Fruit fly (Drosophila melanogaster) whole organism, prepupa: ENCODE results near the gene CG6034.

Experiments
- Blimp-1 ChIP-seq: fragments of 200-800 bp; sonication (Bioruptor generic); optimal IDR thresholded peaks from 3 replicates; lab custom pipeline; 2017; ENCODE audit warnings: missing biosample characterization, missing genetic modification characterization, mild to moderate bottlenecking, moderate library complexity, missing genetic modification reagents
- CG10669 ChIP-seq: fragments of 200-800 bp; sonication (Bioruptor generic); optimal IDR thresholded peaks from 3 replicates; lab custom pipeline; 2018; ENCODE audit warnings: missing biosample characterization, mild to moderate bottlenecking, missing genetic modification characterization, moderate library complexity
- CG11294 ChIP-seq: fragments of 200-800 bp; sonication (Bioruptor generic); IDR thresholded peaks from 2 replicates; pipeline ENCODE4 v1.3.6; 2022; ENCODE audit warnings: missing biosample characterization, missing genetic modification characterization
- CG15336 ChIP-seq: fragments of 200-800 bp; sonication (Bioruptor generic); IDR thresholded peaks from 2 replicates; pipeline ENCODE4 v1.3.6; 2022; ENCODE audit warnings: missing biosample characterization, missing genetic modification characterization
- CG3032 ChIP-seq: fragments of 200-800 bp; optimal IDR thresholded peaks from 2 replicates; lab custom pipeline; 2019; ENCODE audit warnings: missing biosample characterization, mild to moderate bottlenecking, missing genetic modification characterization, moderate library complexity
- CG32006 ChIP-seq: fragments of 200-800 bp; sonication (Bioruptor generic); optimal IDR thresholded peaks from 3 replicates; lab custom pipeline; 2017; ENCODE audit warnings: missing biosample characterization, mild to moderate bottlenecking, missing genetic modification characterization
- CG6808 ChIP-seq: fragments of 200-800 bp; sonication (Bioruptor generic); optimal IDR thresholded peaks from 3 replicates; lab custom pipeline; 2017; ENCODE audit warnings: missing biosample characterization, missing genetic modification characterization, mild to moderate bottlenecking, moderate library complexity, missing genetic modification reagents
- CG8119 ChIP-seq: fragments of 200-800 bp; sonication (Bioruptor generic); IDR thresholded peaks from 3 replicates; pipeline ENCODE4 v1.3.6; 2022; ENCODE audit warnings: missing biosample characterization, missing genetic modification characterization
- CG9139 ChIP-seq: fragments of 200-800 bp; sonication (Bioruptor generic); optimal IDR thresholded peaks from 3 replicates; lab custom pipeline; 2017; ENCODE audit warnings: missing biosample characterization, mild to moderate bottlenecking, missing genetic modification characterization
- Eip75B ChIP-seq: fragments of 200-800 bp; sonication (Bioruptor generic); optimal IDR thresholded peaks from 3 replicates; lab custom pipeline; 2016; ENCODE audit warnings: missing biosample characterization, missing genetic modification characterization
- Eip78C ChIP-seq: fragments of 200-800 bp; sonication (Bioruptor generic); peaks from one replicate; lab custom pipeline; 2016; ENCODE audit warnings: missing biosample characterization, missing genetic modification characterization
- Ets21C ChIP-seq: fragments of 200-800 bp; sonication (Bioruptor generic); optimal IDR thresholded peaks from 3 replicates; lab custom pipeline; 2016; ENCODE audit warnings: missing biosample characterization, missing genetic modification characterization
- Ets96B ChIP-seq: fragments of 200-800 bp; optimal IDR thresholded peaks from 2 replicates; lab custom pipeline; 2019; ENCODE audit warnings: missing biosample characterization, mild to moderate bottlenecking, missing genetic modification characterization, moderate library complexity
- Gug ChIP-seq: fragments of 200-800 bp; sonication (Bioruptor generic); IDR thresholded peaks from 2 replicates; pipeline ENCODE4 v1.3.6; 2022; ENCODE audit warnings: missing biosample characterization, missing genetic modification characterization
- Hr38 ChIP-seq: sonication (Bioruptor generic); optimal IDR thresholded peaks from 2 replicates; lab custom pipeline; 2016; ENCODE audit warnings: missing biosample characterization, missing genetic modification characterization
- Hr39 ChIP-seq: fragments of 200-800 bp; sonication (Bioruptor generic); optimal IDR thresholded peaks from 2 replicates; lab custom pipeline; 2016; ENCODE audit warnings: missing biosample characterization, missing genetic modification characterization
- Met ChIP-seq: fragments of 200-800 bp; sonication (Bioruptor generic); optimal IDR thresholded peaks from 3 replicates; lab custom pipeline; 2016; ENCODE audit warnings: missing biosample characterization, missing genetic modification characterization
- Smox ChIP-seq: fragments of 200-800 bp; sonication (Bioruptor generic); optimal IDR thresholded peaks from 3 replicates; lab custom pipeline; 2016; ENCODE audit warnings: missing biosample characterization, missing genetic modification characterization
- Sox102F ChIP-seq: fragments of 200-800 bp; sonication (Bioruptor generic); optimal IDR thresholded peaks from 2 replicates; lab custom pipeline; 2016; ENCODE audit warnings: missing biosample characterization, mild to moderate bottlenecking, missing genetic modification characterization
- Sox15 ChIP-seq: fragments of 200-800 bp; sonication (Bioruptor generic); optimal IDR thresholded peaks from 3 replicates; lab custom pipeline; 2016; ENCODE audit warnings: missing biosample characterization, missing genetic modification characterization
- acj6 ChIP-seq: fragments of 200-800 bp; sonication (Bioruptor generic); optimal IDR thresholded peaks from 3 replicates; lab custom pipeline; 2016; ENCODE audit warnings: missing biosample characterization, missing genetic modification characterization
- cyc ChIP-seq: fragments of 200-800 bp; sonication (Bioruptor generic); optimal IDR thresholded peaks from 3 replicates; lab custom pipeline; 2016; ENCODE audit warnings: missing biosample characterization, missing genetic modification characterization
- dsx ChIP-seq: fragments of 200-800 bp; optimal IDR thresholded peaks from 3 replicates; lab custom pipeline; 2019; ENCODE audit warnings: missing biosample characterization, mild to moderate bottlenecking, missing genetic modification characterization, moderate library complexity; ENCODE audit not compliant: poor library complexity, severe bottlenecking
- eg ChIP-seq: fragments of 200-800 bp; sonication (Bioruptor generic); IDR thresholded peaks from 3 replicates; pipeline ENCODE4 v1.3.6; 2022; ENCODE audit warnings: missing biosample characterization, missing genetic modification characterization
- esn ChIP-seq: fragments of 200-800 bp; sonication (Bioruptor generic); optimal IDR thresholded peaks from 2 replicates; lab custom pipeline; 2016; ENCODE audit warnings: missing biosample characterization, mild to moderate bottlenecking, missing genetic modification characterization, moderate library complexity
- fd59A ChIP-seq: fragments of 200-800 bp; sonication (Bioruptor generic); optimal IDR thresholded peaks from 2 replicates; lab custom pipeline; 2017; ENCODE audit warnings: missing biosample characterization, mild to moderate bottlenecking, missing genetic modification characterization, missing genetic modification reagents
- fd85E ChIP-seq: fragments of 200-800 bp; sonication (Bioruptor generic); optimal IDR thresholded peaks from 3 replicates; lab custom pipeline; 2016; ENCODE audit warnings: missing biosample characterization, missing genetic modification characterization
- net ChIP-seq: fragments of 200-800 bp; sonication (Bioruptor generic); optimal IDR thresholded peaks from 3 replicates; lab custom pipeline; 2016; ENCODE audit warnings: missing biosample characterization, missing genetic modification characterization
- pdm3 ChIP-seq: fragments of 200-800 bp; sonication (Bioruptor generic); optimal IDR thresholded peaks from 3 replicates; lab custom pipeline; 2016; ENCODE audit warnings: missing biosample characterization, missing genetic modification characterization
- spab ChIP-seq: fragments of 200-800 bp; sonication (Bioruptor generic); optimal IDR thresholded peaks from 2 replicates; lab custom pipeline; 2017; ENCODE audit warnings: missing biosample characterization, mild to moderate bottlenecking, missing genetic modification characterization, missing genetic modification reagents
- ss ChIP-seq, 2 experiments: fragments of 200-800 bp; sonication (Bioruptor generic); optimal IDR thresholded peaks; 2 replicates in 1 of 2; 3 replicates in 1 of 2; lab custom pipeline; 2017 to 2018; ENCODE audit warnings: mild to moderate bottlenecking in 2 of 2, missing biosample characterization in 2 of 2, missing genetic modification characterization in 2 of 2, moderate library complexity in 1 of 2
- svp ChIP-seq: fragments of 200-800 bp; sonication (Bioruptor generic); peaks from one replicate; lab custom pipeline; 2016; ENCODE audit warnings: missing biosample characterization, missing genetic modification characterization
- vri ChIP-seq: fragments of 200-800 bp; sonication (Bioruptor generic); optimal IDR thresholded peaks from 3 replicates; lab custom pipeline; 2016; ENCODE audit warnings: missing biosample characterization, mild to moderate bottlenecking, missing genetic modification characterization

Gene CG6034

dm6 chr3L:17757156-17758083 lies 10.8 kb upstream of the CG6034 start (continued):
- TF ChIP-seq CG6808 (GFP tag; lab: Kevin White, UChicago) (peak; percentile 83), esn (GFP tag; lab: Kevin White, UChicago) (peak; percentile 87), CG3032 (tag; lab: Kevin White, UChicago) (peak; percentile 80), dsx (GFP tag; lab: Kevin White, UChicago) (peak; percentile 71), svp (GFP tag; lab: Kevin White, UChicago) (peak; percentile 93), CG10669 (GFP tag; lab: Kevin White, UChicago) (peak; percentile 79), Hr39 (GFP tag; lab: Kevin White, UChicago) (peak; percentile 68), acj6 (peak; percentile 75), pdm3 (GFP tag; lab: Kevin White, UChicago) (peak; percentile 71), ss (GFP tag; optimal IDR thresholded peaks at IDR 0.05; lab: Kevin White, UChicago) (peak; percentile 71 to 85), Eip78C (peak; percentile 93), Blimp-1 (GFP tag; lab: Kevin White, UChicago) (peak; percentile 49), eg (GFP tag; lab: Robert Waterston, UW) (peak; percentile 51; the same call in 2 of the 3 replicates), Eip75B (GFP tag; lab: Kevin White, UChicago) (peak; percentile 81), spab (GFP tag; lab: Kevin White, UChicago) (peak; percentile 72)

dm6 chr3L:17754285-17754684 lies 7.6 kb upstream of the CG6034 start:
- TF ChIP-seq CG8119 (no peak), svp (GFP tag; lab: Kevin White, UChicago) (peak; percentile 75), Sox15 (GFP tag; lab: Kevin White, UChicago) (no peak), vri (GFP tag; lab: Kevin White, UChicago) (peak; percentile 69)

dm6 chr3L:17750488-17750887 lies 3.8 kb upstream of the CG6034 start, which contains the start of gene Adgf-B:
Gene Adgf-B, minus strand, starts transcription at chr3L:17750588.
- TF ChIP-seq CG9139, result no peak
- no peak for TF ChIP-seq CG8119
- no peak for TF ChIP-seq CG15336 (GFP tag; lab: Robert Waterston, UW)
- TF ChIP-seq net (GFP tag; lab: Kevin White, UChicago), result no peak
- TF ChIP-seq cyc (GFP tag; lab: Kevin White, UChicago), result no peak
- TF ChIP-seq Sox102F (GFP tag; lab: Kevin White, UChicago), result no peak
- TF ChIP-seq fd85E, result no peak
- TF ChIP-seq CG11294 (GFP tag; lab: Robert Waterston, UW), result no peak
- TF ChIP-seq Met (GFP tag; lab: Kevin White, UChicago), result no peak
- no peak for TF ChIP-seq acj6
- no peak for TF ChIP-seq Blimp-1 (GFP tag; lab: Kevin White, UChicago)
- TF ChIP-seq Hr38, result no peak
- no peak for TF ChIP-seq fd59A (GFP tag; lab: Kevin White, UChicago)
- no peak for TF ChIP-seq Ets96B
- no peak for TF ChIP-seq Smox (GFP tag; lab: Kevin White, UChicago)
- TF ChIP-seq CG32006 (GFP tag; lab: Kevin White, UChicago), result no peak
- TF ChIP-seq Ets21C (GFP tag; lab: Kevin White, UChicago), result no peak
- TF ChIP-seq, all 60 proteins: peak for 0

dm6 chr3L:17742531-17742930 lies 4.1 kb downstream of the CG6034 start:
- TF ChIP-seq Gug (GFP tag; lab: Robert Waterston, UW), result no peak
- TF ChIP-seq svp (GFP tag; lab: Kevin White, UChicago), result peak; percentile 5
